Worm (Caenorhabditis elegans) whole organism, L1 larva: ENCODE results near the gene F41H8.2.

Source experiments
- F16B12.6 ChIP-seq: fragments of 150-350 bp; optimal IDR thresholded peaks from 2 replicates; lab custom pipeline; 2014; ENCODE audit warnings: missing biosample characterization, missing genetic modification characterization
- Y116A8C.19 ChIP-seq: sonication (generic microtip); optimal IDR thresholded peaks from 2 replicates; lab custom pipeline; 2016; ENCODE audit warnings: missing compliant biosample characterization, missing genetic modification characterization, borderline replicate concordance
- ama-1 ChIP-seq: fragments of 150-350 bp; optimal IDR thresholded peaks from 2 replicates; lab custom pipeline; 2014
- blmp-1 ChIP-seq: fragments of 150-350 bp; optimal IDR thresholded peaks from 2 replicates; lab custom pipeline; 2014; ENCODE audit warnings: missing biosample characterization, missing genetic modification characterization
- ceh-8 ChIP-seq: fragments of 200-800 bp; sonication (Bioruptor generic); optimal IDR thresholded peaks from 2 replicates; lab custom pipeline; 2018; ENCODE audit warnings: mild to moderate bottlenecking, missing genetic modification characterization, moderate library complexity, missing compliant biosample characterization
- ceh-90 ChIP-seq: sonication (generic microtip); optimal IDR thresholded peaks from 2 replicates; lab custom pipeline; 2016; ENCODE audit warnings: missing genetic modification characterization, missing compliant biosample characterization
- dpl-1 ChIP-seq, 3 experiments: fragments of 150-350 bp in 2 of 3; sonication (generic microtip) in 1 of 3; optimal IDR thresholded peaks; 2 replicates each; lab custom pipeline; 2014 to 2017; ENCODE audit warnings: missing biosample characterization in 3 of 3, missing genetic modification characterization in 3 of 3, missing genetic modification reagents in 3 of 3
- efl-1 ChIP-seq, 4 experiments: fragments of 150-350 bp; optimal IDR thresholded peaks in 3 of 4; peaks in 1 of 4; 1 replicate in 1 of 4; 2 replicates in 3 of 4; lab custom pipeline; 2014; ENCODE audit warnings: missing biosample characterization in 2 of 4, missing genetic modification characterization in 2 of 4, missing genetic modification reagents in 2 of 4
- efl-3 ChIP-seq: fragments of 200-800 bp; sonication (Bioruptor generic); optimal IDR thresholded peaks from 2 replicates; lab custom pipeline; 2018; ENCODE audit warnings: mild to moderate bottlenecking, missing genetic modification characterization, missing compliant biosample characterization
- fkh-10 ChIP-seq: sonication (generic microtip); optimal IDR thresholded peaks from 2 replicates; lab custom pipeline; 2017; ENCODE audit warnings: missing biosample characterization, missing genetic modification reagents, missing genetic modification characterization
- fkh-8 ChIP-seq: sonication (generic microtip); optimal IDR thresholded peaks from 2 replicates; lab custom pipeline; 2016; ENCODE audit warnings: mild to moderate bottlenecking, missing genetic modification characterization, missing compliant biosample characterization
- grh-1 ChIP-seq: fragments of 200-800 bp; sonication (Bioruptor generic); IDR thresholded peaks from 2 replicates; pipeline ENCODE4 v1.3.6; 2022; ENCODE audit warnings: missing genetic modification reagents, missing genetic modification characterization, missing compliant biosample characterization
- hlh-17 ChIP-seq: fragments of 200-800 bp; sonication (Bioruptor generic); optimal IDR thresholded peaks from 2 replicates; lab custom pipeline; 2018; ENCODE audit warnings: missing genetic modification characterization, mild to moderate bottlenecking, missing compliant biosample characterization, moderate library complexity, borderline replicate concordance
- irx-1 ChIP-seq: sonication (generic microtip); optimal IDR thresholded peaks from 2 replicates; lab custom pipeline; 2016; ENCODE audit warnings: missing genetic modification characterization, missing compliant biosample characterization
- lin-13 ChIP-seq: fragments of 150-350 bp; optimal IDR thresholded peaks from 2 replicates; lab custom pipeline; 2014; ENCODE audit warnings: missing biosample characterization, missing genetic modification reagents, missing genetic modification characterization
- lin-14 ChIP-seq: fragments of 200-800 bp; sonication (Bioruptor generic); optimal IDR thresholded peaks from 2 replicates; lab custom pipeline; 2018; ENCODE audit warnings: mild to moderate bottlenecking, missing genetic modification characterization, moderate library complexity, missing compliant biosample characterization
- lin-39 ChIP-seq: fragments of 150-350 bp; optimal IDR thresholded peaks from 2 replicates; lab custom pipeline; 2014; ENCODE audit warnings: missing biosample characterization, missing genetic modification reagents, missing genetic modification characterization
- mdl-1 ChIP-seq, 2 experiments: fragments of 150-350 bp; optimal IDR thresholded peaks; 2 replicates each; lab custom pipeline; 2014 to 2017; ENCODE audit warnings: missing biosample characterization in 2 of 2, missing genetic modification characterization in 2 of 2, inconsistent platforms in 1 of 2
- mep-1 ChIP-seq: fragments of 150-350 bp; optimal IDR thresholded peaks from 2 replicates; lab custom pipeline; 2014; ENCODE audit warnings: missing biosample characterization, missing genetic modification characterization
- nhr-12 ChIP-seq: sonication (generic microtip); optimal IDR thresholded peaks from 2 replicates; lab custom pipeline; 2017; ENCODE audit warnings: missing biosample characterization, missing genetic modification characterization
- nhr-19 ChIP-seq: fragments of 200-800 bp; sonication (Bioruptor generic); conservative IDR thresholded peaks from 2 replicates; pipeline ENCODE4 v1.3.6; 2022; ENCODE audit warnings: missing genetic modification characterization, missing compliant biosample characterization
- nhr-20 ChIP-seq: sonication (generic microtip); optimal IDR thresholded peaks from 2 replicates; lab custom pipeline; 2016; ENCODE audit warnings: mild to moderate bottlenecking, missing genetic modification characterization, missing compliant biosample characterization
- nhr-47 ChIP-seq: sonication (generic microtip); optimal IDR thresholded peaks from 2 replicates; lab custom pipeline; 2016; ENCODE audit warnings: mild to moderate bottlenecking, missing genetic modification characterization, moderate library complexity, missing compliant biosample characterization
- nhr-76 ChIP-seq: sonication (generic microtip); optimal IDR thresholded peaks from 2 replicates; lab custom pipeline; 2017; ENCODE audit warnings: missing biosample characterization, missing genetic modification characterization
- nhr-85 ChIP-seq: sonication (generic microtip); peaks from one replicate; lab custom pipeline; 2016; ENCODE audit warnings: missing genetic modification characterization, inconsistent platforms, missing compliant biosample characterization
- pax-3 ChIP-seq: fragments of 200-800 bp; sonication (Bioruptor generic); optimal IDR thresholded peaks from 2 replicates; lab custom pipeline; 2018; ENCODE audit warnings: mild to moderate bottlenecking, missing genetic modification characterization, moderate library complexity, missing compliant biosample characterization
- rnt-1 ChIP-seq: sonication (generic microtip); optimal IDR thresholded peaks from 2 replicates; lab custom pipeline; 2016; ENCODE audit warnings: mild to moderate bottlenecking, missing genetic modification characterization, moderate library complexity, missing compliant biosample characterization
- sup-37 ChIP-seq: fragments of 200-800 bp; sonication (Bioruptor generic); optimal IDR thresholded peaks from 2 replicates; lab custom pipeline; 2018; ENCODE audit warnings: mild to moderate bottlenecking, missing genetic modification characterization, missing compliant biosample characterization
- swsn-7 ChIP-seq: sonication (generic microtip); optimal IDR thresholded peaks from 2 replicates; lab custom pipeline; 2016; ENCODE audit warnings: missing genetic modification characterization, missing compliant biosample characterization
- unc-130 ChIP-seq: fragments of 150-350 bp; optimal IDR thresholded peaks from 2 replicates; lab custom pipeline; 2017; ENCODE audit warnings: missing biosample characterization, missing genetic modification characterization, inconsistent platforms
- unc-30 ChIP-seq: sonication (generic microtip); optimal IDR thresholded peaks from 2 replicates; lab custom pipeline; 2017; ENCODE audit warnings: missing biosample characterization, missing genetic modification characterization
- unc-62 ChIP-seq: fragments of 150-350 bp; optimal IDR thresholded peaks from 2 replicates; lab custom pipeline; 2014; ENCODE audit warnings: missing biosample characterization, missing genetic modification reagents, missing genetic modification characterization
- zag-1 ChIP-seq: fragments of 150-350 bp; optimal IDR thresholded peaks from 2 replicates; lab custom pipeline; 2014; ENCODE audit warnings: missing biosample characterization, missing genetic modification characterization
- zip-4 ChIP-seq: fragments of 200-800 bp; sonication (Bioruptor generic); optimal IDR thresholded peaks from 2 replicates; lab custom pipeline; 2018; ENCODE audit warnings: mild to moderate bottlenecking, missing genetic modification characterization, moderate library complexity, missing compliant biosample characterization
- ztf-11 ChIP-seq, 2 experiments: sonication (generic microtip); optimal IDR thresholded peaks; 2 replicates each; lab custom pipeline; 2016 to 2017; ENCODE audit warnings: missing genetic modification characterization in 2 of 2, missing biosample characterization in 1 of 2, missing compliant biosample characterization in 1 of 2
- ztf-4 ChIP-seq: fragments of 150-350 bp; optimal IDR thresholded peaks from 2 replicates; lab custom pipeline; 2014; ENCODE audit warnings: missing biosample characterization, missing genetic modification characterization

F41H8.2 gene

ce11 chrV:794092-794491 lies 32.1 kb upstream of the F41H8.2 start:
- no peak for TF ChIP-seq ama-1
- TF ChIP-seq nhr-76 (tag; lab: Kevin White, UChicago): no peak

DNA sequence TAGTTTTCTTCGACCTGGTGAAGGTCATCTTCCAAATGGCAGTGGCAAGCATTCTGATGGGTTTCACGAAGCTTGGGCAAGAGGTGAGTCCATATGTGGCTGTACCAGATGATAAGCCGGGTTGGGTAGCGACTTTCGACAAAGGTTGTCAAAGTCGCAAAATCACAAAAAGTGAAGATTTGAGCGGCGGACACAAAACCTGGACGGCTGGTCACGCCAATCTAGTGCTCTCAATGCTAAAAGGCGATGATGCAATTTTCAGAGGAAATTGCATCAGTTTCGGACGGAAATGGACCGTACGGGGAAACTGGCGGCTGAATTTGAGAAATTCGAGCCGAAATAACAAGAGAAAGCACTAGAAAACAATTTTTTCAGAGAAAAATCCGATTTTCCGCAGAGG lies 29.0 kb upstream of the F41H8.2 start:
- TF ChIP-seq zag-1 (tag; lab: Kevin White, UChicago): no peak
- TF ChIP-seq dpl-1 (GFP tag; optimal IDR thresholded peaks at IDR 0.05; lab: Kevin White, UChicago): no peak
- no peak for TF ChIP-seq ztf-11 (tag; optimal IDR thresholded peaks at IDR 0.05; lab: Kevin White, UChicago)
- TF ChIP-seq mep-1: no peak
- no peak for TF ChIP-seq mdl-1 (tag; optimal IDR thresholded peaks at IDR 0.05; lab: Kevin White, UChicago)
- no peak for TF ChIP-seq hlh-17 (GFP tag; lab: Kevin White, UChicago)
- no peak for TF ChIP-seq nhr-20
- TF ChIP-seq unc-62: no peak
- no peak for TF ChIP-seq sup-37 (GFP tag; lab: Kevin White, UChicago)
- TF ChIP-seq lin-14 (GFP tag; lab: Kevin White, UChicago): no peak
- TF ChIP-seq ama-1: no peak
- TF ChIP-seq zip-4 (GFP tag; lab: Kevin White, UChicago): no peak
- TF ChIP-seq unc-30 (tag; lab: Kevin White, UChicago): no peak
- TF ChIP-seq grh-1 (GFP tag; lab: Robert Waterston, UW): no peak
- TF ChIP-seq lin-13 (GFP tag; lab: Kevin White, UChicago): no peak
- TF ChIP-seq nhr-76 (tag; lab: Kevin White, UChicago): no peak
- TF ChIP-seq nhr-47 (tag; lab: Kevin White, UChicago): no peak
- TF ChIP-seq pax-3 (tag; lab: Kevin White, UChicago): no peak
- TF ChIP-seq, all 84 proteins: peak for 0

ce11 chrV:800271-800670 lies 25.9 kb upstream of the F41H8.2 start:
- TF ChIP-seq blmp-1 (tag; lab: Kevin White, UChicago): no peak
- peak; percentile 53 for TF ChIP-seq lin-14 (GFP tag; lab: Kevin White, UChicago)
- TF ChIP-seq ceh-90 (tag; lab: Kevin White, UChicago): no peak
- TF ChIP-seq F16B12.6 (tag; lab: Kevin White, UChicago): no peak
- no peak for TF ChIP-seq rnt-1 (tag; lab: Kevin White, UChicago)
- TF ChIP-seq lin-39 (tag; lab: Kevin White, UChicago): no peak
- TF ChIP-seq nhr-85 (tag; lab: Kevin White, UChicago): peak; percentile 51
- no peak for TF ChIP-seq ztf-4 (tag; lab: Kevin White, UChicago)
- TF ChIP-seq, all 84 proteins: peak for 2

ce11 chrV:801555-802060 lies 24.6 kb upstream of the F41H8.2 start:
- TF ChIP-seq lin-14 (GFP tag; lab: Kevin White, UChicago) (peak; percentile 74), zag-1 (tag; lab: Kevin White, UChicago) (no peak), efl-1 (optimal IDR thresholded peaks at IDR 0.05; lab: Kevin White, UChicago) (no peak), efl-1 (GFP tag; optimal IDR thresholded peaks at IDR 0.05 in 1 of 2; lab: Kevin White, UChicago) (peak in 1 of 2 experiments; percentile 68), rnt-1 (tag; lab: Kevin White, UChicago) (peak; percentile 36), ceh-8 (no peak), nhr-85 (tag; lab: Kevin White, UChicago) (peak; percentile 89)

DNA sequence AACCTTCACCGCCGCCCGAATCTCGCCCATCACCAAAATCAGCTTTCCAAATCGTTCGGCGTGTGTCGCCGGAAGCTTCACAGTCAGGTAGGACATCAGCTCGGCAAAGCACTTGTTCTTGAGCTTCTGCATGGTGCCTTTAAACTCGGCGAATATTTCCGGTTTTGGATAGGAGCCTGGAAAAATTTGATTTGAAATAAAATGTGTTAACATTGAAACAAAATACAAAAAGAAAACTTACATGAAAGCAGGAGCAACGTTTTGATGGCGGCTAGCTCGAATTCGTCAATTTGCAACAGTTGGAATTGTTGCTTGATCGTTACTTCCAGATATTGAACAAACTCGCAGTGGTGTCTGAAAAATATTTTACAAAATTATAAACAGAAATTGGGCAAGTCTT lies 23.5 kb upstream of the F41H8.2 start:
- no peak for TF ChIP-seq efl-3 (GFP tag; lab: Kevin White, UChicago)
- no peak for TF ChIP-seq irx-1
- no peak for TF ChIP-seq fkh-10 (GFP tag; lab: Kevin White, UChicago)
- no peak for TF ChIP-seq blmp-1 (tag; lab: Kevin White, UChicago)
- TF ChIP-seq dpl-1 (GFP tag; optimal IDR thresholded peaks at IDR 0.05; lab: Kevin White, UChicago): no peak
- no peak for TF ChIP-seq fkh-8 (tag; lab: Kevin White, UChicago)
- TF ChIP-seq nhr-12 (tag; lab: Kevin White, UChicago): no peak
- TF ChIP-seq Y116A8C.19 (tag; lab: Kevin White, UChicago): no peak
- TF ChIP-seq unc-130 (tag; lab: Kevin White, UChicago): no peak
- TF ChIP-seq nhr-85 (tag; lab: Kevin White, UChicago): no peak
- TF ChIP-seq unc-30 (tag; lab: Kevin White, UChicago): no peak
- no peak for TF ChIP-seq zip-4 (GFP tag; lab: Kevin White, UChicago)
- TF ChIP-seq swsn-7 (tag; lab: Kevin White, UChicago): no peak
- no peak for TF ChIP-seq nhr-19 (GFP tag; lab: Robert Waterston, UW)
- no peak for TF ChIP-seq nhr-20
- no peak for TF ChIP-seq lin-13 (GFP tag; lab: Kevin White, UChicago)
